Worm (Caenorhabditis elegans): Measurements from ENCODE around the gene F40F8.11.

DNA sequence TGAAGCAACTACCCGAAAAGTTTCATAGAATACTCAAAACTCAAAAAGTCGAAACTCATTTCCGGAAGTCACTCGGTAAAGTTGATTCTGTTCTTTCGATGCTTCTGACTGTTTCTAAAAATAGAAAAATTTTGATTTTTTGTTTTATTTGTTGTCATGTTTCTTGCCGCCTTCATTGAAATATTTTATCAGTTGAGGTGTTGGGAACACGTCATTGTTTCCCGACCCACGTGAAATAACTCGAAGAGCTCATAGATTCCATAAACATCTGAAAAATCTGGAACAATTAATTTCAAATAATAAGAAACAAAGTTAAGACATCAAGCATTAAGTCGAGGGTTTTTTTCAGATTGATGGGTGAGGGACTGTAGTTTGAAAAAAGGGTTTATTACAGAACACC is 22.6 kb upstream of the F40F8.11 start:
- no peak for TF ChIP-seq lsy-12 (tag; optimal IDR thresholded peaks at IDR 0.05)
- TF ChIP-seq pha-4 (tag; optimal IDR thresholded peaks at IDR 0.05), result no peak
- TF ChIP-seq pqm-1 (tag; optimal IDR thresholded peaks at IDR 0.05), result no peak
- TF ChIP-seq fkh-10 (GFP tag; optimal IDR thresholded peaks at IDR 0.05), result no peak
- TF ChIP-seq nhr-12 (tag; optimal IDR thresholded peaks at IDR 0.05), result no peak
- TF ChIP-seq nhr-237 (tag; optimal IDR thresholded peaks at IDR 0.05), result no peak
- no peak for TF ChIP-seq nhr-76 (tag; optimal IDR thresholded peaks at IDR 0.05)
- TF ChIP-seq skn-1 (tag; optimal IDR thresholded peaks at IDR 0.05), result no peak
- no peak for TF ChIP-seq R02D3.7 (tag; optimal IDR thresholded peaks at IDR 0.05)
- TF ChIP-seq ama-1 (optimal IDR thresholded peaks at IDR 0.05), result no peak
- TF ChIP-seq aly-2 (tag; optimal IDR thresholded peaks at IDR 0.05), result no peak
- no peak for TF ChIP-seq lin-39 (tag; optimal IDR thresholded peaks at IDR 0.05)
